Worm (Caenorhabditis elegans) whole organism, L1 larva: ENCODE results near the gene fbxb-25.

Source experiments
- C34B4.2 ChIP-seq: sonication (generic microtip); optimal IDR thresholded peaks from 2 replicates; lab custom pipeline; 2017; ENCODE audit warnings: mild to moderate bottlenecking, missing genetic modification characterization, missing compliant biosample characterization
- F16B12.6 ChIP-seq: fragments of 150-350 bp; optimal IDR thresholded peaks from 2 replicates; lab custom pipeline; 2014; ENCODE audit warnings: missing biosample characterization, missing genetic modification characterization
- aly-2 ChIP-seq: fragments of 150-350 bp; optimal IDR thresholded peaks from 2 replicates; lab custom pipeline; 2014; ENCODE audit warnings: missing biosample characterization, missing genetic modification characterization
- ama-1 ChIP-seq: fragments of 150-350 bp; optimal IDR thresholded peaks from 2 replicates; lab custom pipeline; 2014
- fos-1 ChIP-seq: fragments of 150-350 bp; optimal IDR thresholded peaks from 2 replicates; lab custom pipeline; 2014; ENCODE audit warnings: missing biosample characterization, missing genetic modification characterization
- jun-1 ChIP-seq: fragments of 150-350 bp; optimal IDR thresholded peaks from 2 replicates; lab custom pipeline; 2014; ENCODE audit warnings: missing biosample characterization, missing genetic modification reagents, missing genetic modification characterization
- lin-14 ChIP-seq: fragments of 200-800 bp; sonication (Bioruptor generic); optimal IDR thresholded peaks from 2 replicates; lab custom pipeline; 2018; ENCODE audit warnings: mild to moderate bottlenecking, missing genetic modification characterization, moderate library complexity, missing compliant biosample characterization
- mdl-1 ChIP-seq, 2 experiments: fragments of 150-350 bp; optimal IDR thresholded peaks; 2 replicates each; lab custom pipeline; 2014 to 2017; ENCODE audit warnings: missing biosample characterization in 2 of 2, missing genetic modification characterization in 2 of 2, inconsistent platforms in 1 of 2
- nhr-237 ChIP-seq: fragments of 150-350 bp; optimal IDR thresholded peaks from 2 replicates; lab custom pipeline; 2014; ENCODE audit warnings: missing biosample characterization, missing genetic modification characterization
- nhr-76 ChIP-seq: sonication (generic microtip); optimal IDR thresholded peaks from 2 replicates; lab custom pipeline; 2017; ENCODE audit warnings: missing biosample characterization, missing genetic modification characterization
- nhr-77 ChIP-seq: fragments of 150-350 bp; optimal IDR thresholded peaks from 2 replicates; lab custom pipeline; 2014; ENCODE audit warnings: missing biosample characterization, missing genetic modification characterization
- nhr-90 ChIP-seq: sonication (generic microtip); optimal IDR thresholded peaks from 2 replicates; lab custom pipeline; 2016; ENCODE audit warnings: mild to moderate bottlenecking, missing genetic modification characterization, missing compliant biosample characterization; ENCODE audit not compliant: poor library complexity
- snpc-4 ChIP-seq: fragments of 150-350 bp; optimal IDR thresholded peaks from 2 replicates; lab custom pipeline; 2014; ENCODE audit warnings: missing biosample characterization, missing genetic modification characterization

DNA sequence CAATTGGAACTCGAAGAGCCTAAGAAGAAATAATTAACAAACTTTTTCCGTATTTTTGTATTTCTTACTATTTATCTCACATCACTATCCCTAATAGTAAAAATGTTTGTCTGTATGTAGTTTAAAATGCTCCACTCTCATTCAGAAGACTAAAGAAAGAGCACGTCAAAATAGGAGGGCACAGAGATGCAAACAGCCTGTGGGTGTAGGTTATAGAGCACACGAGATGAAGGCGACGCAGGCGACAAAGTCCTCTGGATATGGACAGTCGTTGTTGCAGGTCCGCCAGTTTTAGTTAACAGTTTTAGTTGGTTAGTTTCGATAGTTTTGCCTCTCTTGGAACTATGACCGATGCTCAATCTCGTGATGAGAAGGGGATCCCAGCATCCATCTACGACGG lies 48.1 kb downstream of the fbxb-25 start, which contains the start of gene ceh-82:
- TF ChIP-seq snpc-4 (no peak), nhr-237 (tag; lab: Kevin White, UChicago) (no peak), F16B12.6 (tag; lab: Kevin White, UChicago) (no peak), lin-14 (no peak), nhr-90 (tag; lab: Kevin White, UChicago) (no peak), aly-2 (no peak), nhr-76 (tag; lab: Kevin White, UChicago) (no peak), ama-1 (lab: Kevin White, UChicago) (no peak), C34B4.2 (tag; lab: Kevin White, UChicago) (no peak), mdl-1 (tag; optimal IDR thresholded peaks at IDR 0.05; lab: Kevin White, UChicago) (no peak), jun-1 (tag; lab: Kevin White, UChicago) (no peak), nhr-77 (no peak), fos-1 (no peak)
